Worm (Caenorhabditis elegans) whole organism, mixed stage, embryonic: ENCODE data around the gene puf-8.

Experiments used
- M03D4.4 ChIP-seq: sonication (generic microtip); optimal IDR thresholded peaks from 2 replicates; lab custom pipeline; 2017; ENCODE audit warnings: mild to moderate bottlenecking, missing genetic modification characterization, missing compliant biosample characterization
- bed-3 ChIP-seq: fragments of 200-800 bp; sonication (Bioruptor generic); optimal IDR thresholded peaks from 3 replicates; lab custom pipeline; 2018; ENCODE audit warnings: mild to moderate bottlenecking, missing genetic modification characterization, moderate library complexity, missing compliant biosample characterization
- blmp-1 ChIP-seq: fragments of 150-350 bp; optimal IDR thresholded peaks from 2 replicates; lab custom pipeline; 2014; ENCODE audit warnings: missing biosample characterization, missing genetic modification characterization
- ceh-39 ChIP-seq: fragments of 150-350 bp; optimal IDR thresholded peaks from 2 replicates; lab custom pipeline; 2014; ENCODE audit warnings: missing biosample characterization, missing genetic modification characterization
- ceh-43 ChIP-seq: fragments of 200-800 bp; sonication (Bioruptor generic); optimal IDR thresholded peaks from 2 replicates; lab custom pipeline; 2018; ENCODE audit warnings: mild to moderate bottlenecking, missing genetic modification characterization, moderate library complexity, missing compliant biosample characterization
- ceh-83 ChIP-seq: fragments of 200-800 bp; sonication (Bioruptor generic); optimal IDR thresholded peaks from 2 replicates; lab custom pipeline; 2018; ENCODE audit warnings: mild to moderate bottlenecking, missing genetic modification characterization, missing compliant biosample characterization
- ces-1 ChIP-seq: fragments of 150-350 bp; optimal IDR thresholded peaks from 2 replicates; lab custom pipeline; 2014; ENCODE audit warnings: missing biosample characterization, missing genetic modification reagents, missing genetic modification characterization
- cnd-1 ChIP-seq: fragments of 200-800 bp; sonication (Bioruptor generic); optimal IDR thresholded peaks from 2 replicates; lab custom pipeline; 2018; ENCODE audit warnings: mild to moderate bottlenecking, missing genetic modification characterization, missing compliant biosample characterization
- drap-1 ChIP-seq: fragments of 200-800 bp; sonication (Bioruptor generic); optimal IDR thresholded peaks from 3 replicates; lab custom pipeline; 2018; ENCODE audit warnings: mild to moderate bottlenecking, missing genetic modification characterization, missing compliant biosample characterization
- elt-1 ChIP-seq: sonication (generic microtip); optimal IDR thresholded peaks from 2 replicates; lab custom pipeline; 2017; ENCODE audit warnings: missing genetic modification characterization, mild to moderate bottlenecking, missing compliant biosample characterization, antibody characterized with exemption, moderate library complexity, borderline replicate concordance; ENCODE audit not compliant: insufficient read depth
- elt-3 ChIP-seq: fragments of 150-350 bp; optimal IDR thresholded peaks from 2 replicates; lab custom pipeline; 2014; ENCODE audit warnings: missing biosample characterization, missing genetic modification characterization
- flh-1 ChIP-seq: fragments of 200-800 bp; sonication (Bioruptor generic); optimal IDR thresholded peaks from 2 replicates; lab custom pipeline; 2018; ENCODE audit warnings: mild to moderate bottlenecking, missing genetic modification characterization, moderate library complexity, missing compliant biosample characterization
- ham-2 ChIP-seq: fragments of 200-800 bp; sonication (Bioruptor generic); optimal IDR thresholded peaks from 2 replicates; lab custom pipeline; 2018; ENCODE audit warnings: mild to moderate bottlenecking, missing genetic modification characterization, missing compliant biosample characterization
- hlh-1 ChIP-seq: fragments of 150-350 bp; optimal IDR thresholded peaks from 2 replicates; lab custom pipeline; 2014; ENCODE audit warnings: missing biosample characterization, missing genetic modification reagents, missing genetic modification characterization
- lin-13 ChIP-seq: fragments of 150-350 bp; optimal IDR thresholded peaks from 2 replicates; lab custom pipeline; 2014; ENCODE audit warnings: missing biosample characterization, missing genetic modification characterization
- lin-32 ChIP-seq: fragments of 200-800 bp; sonication (Bioruptor generic); optimal IDR thresholded peaks from 2 replicates; lab custom pipeline; 2018; ENCODE audit warnings: mild to moderate bottlenecking, missing genetic modification characterization, missing compliant biosample characterization
- lsy-2 ChIP-seq: fragments of 150-350 bp; optimal IDR thresholded peaks from 2 replicates; lab custom pipeline; 2014; ENCODE audit warnings: missing biosample characterization, missing genetic modification characterization
- mab-5 ChIP-seq: fragments of 150-350 bp; optimal IDR thresholded peaks from 2 replicates; lab custom pipeline; 2014; ENCODE audit warnings: missing biosample characterization, missing genetic modification characterization
- mep-1 ChIP-seq: fragments of 150-350 bp; optimal IDR thresholded peaks from 2 replicates; lab custom pipeline; 2017; ENCODE audit warnings: missing biosample characterization, missing genetic modification reagents, missing genetic modification characterization, inconsistent platforms
- mls-2 ChIP-seq: sonication (generic microtip); optimal IDR thresholded peaks from 2 replicates; lab custom pipeline; 2016; ENCODE audit warnings: mild to moderate bottlenecking, missing genetic modification characterization, moderate library complexity, missing compliant biosample characterization
- nhr-2 ChIP-seq: fragments of 150-350 bp; optimal IDR thresholded peaks from 2 replicates; lab custom pipeline; 2014; ENCODE audit warnings: missing biosample characterization, missing genetic modification characterization
- nhr-237 ChIP-seq: fragments of 150-350 bp; optimal IDR thresholded peaks from 2 replicates; lab custom pipeline; 2014; ENCODE audit warnings: missing biosample characterization, missing genetic modification characterization
- nhr-28 ChIP-seq: fragments of 150-350 bp; optimal IDR thresholded peaks from 2 replicates; lab custom pipeline; 2014; ENCODE audit warnings: missing biosample characterization, missing genetic modification characterization
- nhr-76 ChIP-seq: sonication (generic microtip); optimal IDR thresholded peaks from 2 replicates; lab custom pipeline; 2017; ENCODE audit warnings: missing biosample characterization, missing genetic modification characterization
- pha-4 ChIP-seq: fragments of 150-350 bp; optimal IDR thresholded peaks from 2 replicates; lab custom pipeline; 2018; ENCODE audit warnings: missing biosample characterization, missing genetic modification reagents, missing genetic modification characterization
- sem-2 ChIP-seq: fragments of 200-800 bp; sonication (Bioruptor generic); optimal IDR thresholded peaks from 2 replicates; lab custom pipeline; 2018; ENCODE audit warnings: mild to moderate bottlenecking, missing genetic modification characterization, missing compliant biosample characterization
- snpc-4 ChIP-seq: fragments of 150-350 bp; optimal IDR thresholded peaks from 2 replicates; lab custom pipeline; 2014; ENCODE audit warnings: missing biosample characterization, missing genetic modification characterization
- sptf-1 ChIP-seq: sonication (generic microtip); optimal IDR thresholded peaks from 2 replicates; lab custom pipeline; 2017; ENCODE audit warnings: mild to moderate bottlenecking, missing genetic modification characterization, moderate library complexity, missing compliant biosample characterization
- tbx-8 ChIP-seq: fragments of 200-800 bp; sonication (Bioruptor generic); optimal IDR thresholded peaks from 2 replicates; lab custom pipeline; 2018; ENCODE audit warnings: mild to moderate bottlenecking, missing genetic modification characterization, moderate library complexity, missing compliant biosample characterization
- unc-120 ChIP-seq: sonication (generic microtip); optimal IDR thresholded peaks from 2 replicates; lab custom pipeline; 2017; ENCODE audit warnings: missing genetic modification characterization, missing compliant biosample characterization; ENCODE audit not compliant: poor library complexity, severe bottlenecking
- unc-39 ChIP-seq: fragments of 150-350 bp; optimal IDR thresholded peaks from 2 replicates; lab custom pipeline; 2014; ENCODE audit warnings: missing biosample characterization, missing genetic modification characterization
- unc-62 ChIP-seq: fragments of 150-350 bp; optimal IDR thresholded peaks from 2 replicates; lab custom pipeline; 2014; ENCODE audit warnings: missing biosample characterization, missing genetic modification reagents, missing genetic modification characterization
- zip-8 ChIP-seq: fragments of 150-350 bp; optimal IDR thresholded peaks from 2 replicates; lab custom pipeline; 2014; ENCODE audit warnings: missing biosample characterization, missing genetic modification characterization
- ztf-11 ChIP-seq: fragments of 150-350 bp; optimal IDR thresholded peaks from 2 replicates; lab custom pipeline; 2014; ENCODE audit warnings: missing biosample characterization, missing genetic modification characterization

The puf-8 gene

ce11 chrII:7277925-7278324, 20.1 kb downstream of the puf-8 start:
- TF ChIP-seq sptf-1 (tag; lab: Kevin White, UChicago) (no peak), bed-3 (GFP tag; lab: Kevin White, UChicago) (no peak), nhr-237 (tag; lab: Kevin White, UChicago) (no peak), drap-1 (GFP tag; lab: Kevin White, UChicago) (no peak), lsy-2 (tag; lab: Kevin White, UChicago) (no peak), elt-3 (no peak), tbx-8 (GFP tag; lab: Kevin White, UChicago) (no peak), unc-62 (GFP tag; lab: Kevin White, UChicago) (no peak), ham-2 (no peak), lin-32 (GFP tag; lab: Kevin White, UChicago) (no peak)

- TF ChIP-seq ceh-83 (GFP tag; lab: Kevin White, UChicago), result no peak
- no peak for TF ChIP-seq hlh-1 (tag; lab: Kevin White, UChicago)
- TF ChIP-seq bed-3 (GFP tag; lab: Kevin White, UChicago), result no peak
- TF ChIP-seq ztf-11 (tag; lab: Kevin White, UChicago), result no peak
- no peak for TF ChIP-seq mab-5
- no peak for TF ChIP-seq flh-1
- TF ChIP-seq pha-4 (tag; lab: Kevin White, UChicago), result no peak
- TF ChIP-seq M03D4.4 (tag; lab: Kevin White, UChicago), result no peak
- TF ChIP-seq ces-1, result no peak
- TF ChIP-seq nhr-28 (tag; lab: Kevin White, UChicago), result no peak
- TF ChIP-seq cnd-1 (tag; lab: Kevin White, UChicago), result no peak
- TF ChIP-seq unc-62 (GFP tag; lab: Kevin White, UChicago), result no peak
- TF ChIP-seq blmp-1 (tag; lab: Kevin White, UChicago), result no peak
- no peak for TF ChIP-seq mls-2 (tag; lab: Kevin White, UChicago)
- TF ChIP-seq ceh-39, result no peak
- no peak for TF ChIP-seq sem-2 (GFP tag; lab: Kevin White, UChicago)
- no peak for TF ChIP-seq zip-8 (tag; lab: Kevin White, UChicago)
- TF ChIP-seq ham-2, result no peak
- TF ChIP-seq snpc-4 (tag; lab: Kevin White, UChicago), result no peak
These were observed 20.8 kb downstream of the puf-8 start for ce11 chrII:7277257-7277656.

- TF ChIP-seq sem-2 (GFP tag; lab: Kevin White, UChicago), result no peak
- no peak for TF ChIP-seq ceh-39
- TF ChIP-seq M03D4.4 (tag; lab: Kevin White, UChicago), result no peak
- TF ChIP-seq flh-1, result no peak
- no peak for TF ChIP-seq nhr-76 (tag; lab: Kevin White, UChicago)
- no peak for TF ChIP-seq elt-3
- TF ChIP-seq lin-32 (GFP tag; lab: Kevin White, UChicago), result no peak
- no peak for TF ChIP-seq pha-4 (tag; lab: Kevin White, UChicago)
- no peak for TF ChIP-seq mls-2 (tag; lab: Kevin White, UChicago)
- no peak for TF ChIP-seq nhr-237 (tag; lab: Kevin White, UChicago)
- TF ChIP-seq nhr-28 (tag; lab: Kevin White, UChicago), result no peak
- TF ChIP-seq lsy-2 (tag; lab: Kevin White, UChicago), result no peak
- TF ChIP-seq zip-8 (tag; lab: Kevin White, UChicago), result no peak
- no peak for TF ChIP-seq unc-39 (tag; lab: Kevin White, UChicago)
- TF ChIP-seq elt-1 (tag; lab: Kevin White, UChicago), result no peak
- TF ChIP-seq snpc-4 (tag; lab: Kevin White, UChicago), result no peak
- TF ChIP-seq unc-62 (GFP tag; lab: Kevin White, UChicago), result no peak
- TF ChIP-seq ham-2, result no peak
- no peak for TF ChIP-seq nhr-2 (tag; lab: Kevin White, UChicago)
- TF ChIP-seq mab-5, result no peak
These were observed 24.5 kb downstream of the puf-8 start for ce11 chrII:7273517-7273916.

- TF ChIP-seq elt-3, result no peak
- no peak for TF ChIP-seq flh-1
- no peak for TF ChIP-seq cnd-1 (tag; lab: Kevin White, UChicago)
- TF ChIP-seq snpc-4 (tag; lab: Kevin White, UChicago), result no peak
- no peak for TF ChIP-seq nhr-28 (tag; lab: Kevin White, UChicago)
- no peak for TF ChIP-seq elt-1 (tag; lab: Kevin White, UChicago)
- TF ChIP-seq, all 35 proteins: peak for 0
These were observed 25.5 kb downstream of the puf-8 start for ce11 chrII:7272513-7272912.

- TF ChIP-seq lsy-2 (tag; lab: Kevin White, UChicago) (no peak), unc-39 (tag; lab: Kevin White, UChicago) (no peak), snpc-4 (tag; lab: Kevin White, UChicago) (no peak), zip-8 (tag; lab: Kevin White, UChicago) (no peak), mls-2 (tag; lab: Kevin White, UChicago) (no peak), nhr-28 (tag; lab: Kevin White, UChicago) (no peak), elt-1 (tag; lab: Kevin White, UChicago) (no peak), mep-1 (tag; lab: Kevin White, UChicago) (no peak), nhr-237 (tag; lab: Kevin White, UChicago) (no peak), ceh-39 (no peak), mab-5 (no peak), unc-120 (tag; lab: Kevin White, UChicago) (no peak), flh-1 (no peak), sem-2 (GFP tag; lab: Kevin White, UChicago) (no peak), nhr-2 (tag; lab: Kevin White, UChicago) (no peak), ceh-43 (GFP tag; lab: Kevin White, UChicago) (no peak), lin-13 (tag; lab: Kevin White, UChicago) (no peak), sptf-1 (tag; lab: Kevin White, UChicago) (no peak)
These were observed 28.3 kb downstream of the puf-8 start for ce11 chrII:7269783-7270182.
